Worm (Caenorhabditis elegans) whole organism, early embryonic: ENCODE measurements around the gene vps-32.1.

Experiments
- B0310.2 ChIP-seq: sonication (generic microtip); optimal IDR thresholded peaks from 2 replicates; lab custom pipeline; 2016; ENCODE audit warnings: mild to moderate bottlenecking, missing genetic modification characterization, missing compliant biosample characterization
- F13C5.2 ChIP-seq: sonication (generic microtip); optimal IDR thresholded peaks from 2 replicates; lab custom pipeline; 2017; ENCODE audit warnings: mild to moderate bottlenecking, missing genetic modification characterization, inconsistent platforms, missing compliant biosample characterization
- aly-1 ChIP-seq: sonication (generic microtip); optimal IDR thresholded peaks from 2 replicates; lab custom pipeline; 2016; ENCODE audit warnings: missing genetic modification characterization, missing compliant biosample characterization
- ama-1 ChIP-seq: fragments of 150-350 bp; optimal IDR thresholded peaks from 2 replicates; lab custom pipeline; 2014
- ceh-13 ChIP-seq: fragments of 200-800 bp; sonication (Bioruptor generic); optimal IDR thresholded peaks from 2 replicates; lab custom pipeline; 2018; ENCODE audit warnings: mild to moderate bottlenecking, missing genetic modification characterization, missing compliant biosample characterization
- ceh-36 ChIP-seq: sonication (generic microtip); optimal IDR thresholded peaks from 2 replicates; lab custom pipeline; 2016; ENCODE audit warnings: missing genetic modification characterization, inconsistent platforms, missing compliant biosample characterization
- ets-7 ChIP-seq: sonication (generic microtip); optimal IDR thresholded peaks from 2 replicates; lab custom pipeline; 2016; ENCODE audit warnings: missing genotype, missing genetic modification characterization, missing compliant biosample characterization
- flt-1 ChIP-seq: fragments of 200-800 bp; sonication (Bioruptor generic); IDR thresholded peaks from 2 replicates; pipeline ENCODE4 v1.3.6; 2022; ENCODE audit warnings: missing genetic modification characterization, missing compliant biosample characterization
- hmbx-1 ChIP-seq: sonication (generic microtip); optimal IDR thresholded peaks from 2 replicates; lab custom pipeline; 2016; ENCODE audit warnings: mild to moderate bottlenecking, missing genetic modification characterization, missing compliant biosample characterization
- hmg-4 ChIP-seq: fragments of 200-800 bp; sonication (Bioruptor generic); optimal IDR thresholded peaks from 2 replicates; lab custom pipeline; 2018; ENCODE audit warnings: mild to moderate bottlenecking, missing genetic modification characterization, missing compliant biosample characterization
- hnd-1 ChIP-seq: sonication (generic microtip); optimal IDR thresholded peaks from 2 replicates; lab custom pipeline; 2016; ENCODE audit warnings: missing genetic modification characterization, missing compliant biosample characterization
- pes-1 ChIP-seq: fragments of 200-800 bp; sonication (Bioruptor generic); IDR thresholded peaks from 2 replicates; pipeline ENCODE4 v1.3.6; 2022; ENCODE audit warnings: missing genetic modification reagents, missing genetic modification characterization, missing compliant biosample characterization
- scrt-1 ChIP-seq: fragments of 200-800 bp; sonication (Bioruptor generic); IDR thresholded peaks from 2 replicates; pipeline ENCODE4 v1.3.6; 2022; ENCODE audit warnings: missing genetic modification characterization, missing compliant biosample characterization
- sea-1 ChIP-seq: fragments of 200-800 bp; sonication (Bioruptor generic); conservative IDR thresholded peaks from 2 replicates; pipeline ENCODE4 v1.3.6; 2022; ENCODE audit warnings: missing genetic modification characterization, missing compliant biosample characterization
- tbx-11 ChIP-seq: fragments of 200-800 bp; sonication (Bioruptor generic); IDR thresholded peaks from 2 replicates; pipeline ENCODE4 v1.3.6; 2022; ENCODE audit warnings: missing genetic modification characterization, missing compliant biosample characterization
- tbx-37 ChIP-seq: fragments of 200-800 bp; sonication (Bioruptor generic); conservative IDR thresholded peaks from 2 replicates; pipeline ENCODE4 v1.3.6; 2022; ENCODE audit warnings: missing genetic modification reagents, missing genetic modification characterization, missing compliant biosample characterization
- tra-4 ChIP-seq: sonication (generic microtip); optimal IDR thresholded peaks from 2 replicates; lab custom pipeline; 2017; ENCODE audit warnings: missing genetic modification characterization, missing compliant biosample characterization

The vps-32.1 gene

ce11 chrII:6614500-6614899, 25.0 kb downstream of the vps-32.1 start:
- TF ChIP-seq ama-1: no peak
- TF ChIP-seq aly-1 (tag; lab: Kevin White, UChicago): no peak
- no peak for TF ChIP-seq F13C5.2 (tag; lab: Kevin White, UChicago)
- no peak for TF ChIP-seq hmbx-1 (tag; lab: Kevin White, UChicago)
- TF ChIP-seq ceh-36 (tag; lab: Kevin White, UChicago): no peak
- TF ChIP-seq hmg-4 (GFP tag; lab: Kevin White, UChicago): no peak
- TF ChIP-seq hnd-1 (tag; lab: Kevin White, UChicago): no peak
- no peak for TF ChIP-seq B0310.2 (tag; lab: Kevin White, UChicago)
- TF ChIP-seq ceh-13 (GFP tag; lab: Kevin White, UChicago): no peak
- no peak for TF ChIP-seq tra-4
- no peak for TF ChIP-seq flt-1
- no peak for TF ChIP-seq sea-1 (GFP tag; lab: Robert Waterston, UW)
- TF ChIP-seq ets-7 (tag; lab: Kevin White, UChicago): no peak
- no peak for TF ChIP-seq tbx-37 (GFP tag; lab: Robert Waterston, UW)
- no peak for TF ChIP-seq pes-1 (GFP tag; lab: Robert Waterston, UW)
- no peak for TF ChIP-seq tbx-11 (GFP tag; lab: Robert Waterston, UW)
- no peak for TF ChIP-seq scrt-1 (GFP tag; lab: Robert Waterston, UW)

- TF ChIP-seq tbx-11 (GFP tag; lab: Robert Waterston, UW) (no peak), pes-1 (GFP tag; lab: Robert Waterston, UW) (no peak), tra-4 (no peak), tbx-37 (GFP tag; lab: Robert Waterston, UW) (no peak), hnd-1 (tag; lab: Kevin White, UChicago) (no peak), hmbx-1 (tag; lab: Kevin White, UChicago) (no peak), F13C5.2 (tag; lab: Kevin White, UChicago) (no peak), B0310.2 (tag; lab: Kevin White, UChicago) (no peak)
These were observed 25.9 kb downstream of the vps-32.1 start for ce11 chrII:6615232-6616029.

- no peak for TF ChIP-seq tra-4
- TF ChIP-seq hnd-1 (tag; lab: Kevin White, UChicago): no peak
- no peak for TF ChIP-seq ama-1
- no peak for TF ChIP-seq tbx-37 (GFP tag; lab: Robert Waterston, UW)
- no peak for TF ChIP-seq F13C5.2 (tag; lab: Kevin White, UChicago)
- TF ChIP-seq pes-1 (GFP tag; lab: Robert Waterston, UW): no peak
- no peak for TF ChIP-seq hmbx-1 (tag; lab: Kevin White, UChicago)
- no peak for TF ChIP-seq ets-7 (tag; lab: Kevin White, UChicago)
- TF ChIP-seq hmg-4 (GFP tag; lab: Kevin White, UChicago): no peak
- TF ChIP-seq ceh-13 (GFP tag; lab: Kevin White, UChicago): no peak
- no peak for TF ChIP-seq aly-1 (tag; lab: Kevin White, UChicago)
- no peak for TF ChIP-seq ceh-36 (tag; lab: Kevin White, UChicago)
- no peak for TF ChIP-seq flt-1
- no peak for TF ChIP-seq sea-1 (GFP tag; lab: Robert Waterston, UW)
- no peak for TF ChIP-seq tbx-11 (GFP tag; lab: Robert Waterston, UW)
- TF ChIP-seq B0310.2 (tag; lab: Kevin White, UChicago): no peak
These were observed 26.6 kb downstream of the vps-32.1 start for ce11 chrII:6616135-6616534.

- no peak for TF ChIP-seq aly-1 (tag; lab: Kevin White, UChicago)
- TF ChIP-seq ama-1: no peak
- TF ChIP-seq ceh-36 (tag; lab: Kevin White, UChicago): no peak
- no peak for TF ChIP-seq ceh-13 (GFP tag; lab: Kevin White, UChicago)
- TF ChIP-seq pes-1 (GFP tag; lab: Robert Waterston, UW): no peak
- TF ChIP-seq B0310.2 (tag; lab: Kevin White, UChicago): no peak
- no peak for TF ChIP-seq hmbx-1 (tag; lab: Kevin White, UChicago)
- no peak for TF ChIP-seq flt-1
- TF ChIP-seq tra-4: no peak
- no peak for TF ChIP-seq F13C5.2 (tag; lab: Kevin White, UChicago)
- no peak for TF ChIP-seq hnd-1 (tag; lab: Kevin White, UChicago)
These were observed 27.3 kb downstream of the vps-32.1 start, which contains the start of gene klf-3 for ce11 chrII:6616770-6617169. klf-3 (plus strand) TSS chrII:6616878.

ce11 chrII:6619007-6619406, 29.5 kb downstream of the vps-32.1 start:
- TF ChIP-seq hnd-1 (tag; lab: Kevin White, UChicago) (no peak), sea-1 (GFP tag; lab: Robert Waterston, UW) (no peak), B0310.2 (tag; lab: Kevin White, UChicago) (no peak), hmg-4 (GFP tag; lab: Kevin White, UChicago) (no peak), flt-1 (no peak), aly-1 (tag; lab: Kevin White, UChicago) (no peak), pes-1 (GFP tag; lab: Robert Waterston, UW) (no peak), ama-1 (no peak), tra-4 (no peak), tbx-37 (GFP tag; lab: Robert Waterston, UW) (no peak), ceh-13 (GFP tag; lab: Kevin White, UChicago) (no peak), ceh-36 (tag; lab: Kevin White, UChicago) (no peak), scrt-1 (GFP tag; lab: Robert Waterston, UW) (no peak), hmbx-1 (tag; lab: Kevin White, UChicago) (no peak), ets-7 (tag; lab: Kevin White, UChicago) (no peak), tbx-11 (GFP tag; lab: Robert Waterston, UW) (no peak), F13C5.2 (tag; lab: Kevin White, UChicago) (no peak)

- no peak for TF ChIP-seq B0310.2 (tag; lab: Kevin White, UChicago)
- no peak for TF ChIP-seq aly-1 (tag; lab: Kevin White, UChicago)
- no peak for TF ChIP-seq pes-1 (GFP tag; lab: Robert Waterston, UW)
- no peak for TF ChIP-seq tra-4
- no peak for TF ChIP-seq sea-1 (GFP tag; lab: Robert Waterston, UW)
- TF ChIP-seq hmg-4 (GFP tag; lab: Kevin White, UChicago): no peak
- no peak for TF ChIP-seq ama-1
- no peak for TF ChIP-seq tbx-37 (GFP tag; lab: Robert Waterston, UW)
- no peak for TF ChIP-seq hmbx-1 (tag; lab: Kevin White, UChicago)
- no peak for TF ChIP-seq hnd-1 (tag; lab: Kevin White, UChicago)
- TF ChIP-seq ets-7 (tag; lab: Kevin White, UChicago): no peak
- TF ChIP-seq tbx-11 (GFP tag; lab: Robert Waterston, UW): no peak
- no peak for TF ChIP-seq ceh-13 (GFP tag; lab: Kevin White, UChicago)
- TF ChIP-seq ceh-36 (tag; lab: Kevin White, UChicago): no peak
- TF ChIP-seq flt-1: no peak
- TF ChIP-seq F13C5.2 (tag; lab: Kevin White, UChicago): no peak
These were observed 32.4 kb downstream of the vps-32.1 start, which contains the start of gene F54H5.3 for ce11 chrII:6621886-6622285. F54H5.3 (plus strand) TSS chrII:6622186.
